Fruit fly (Drosophila melanogaster) whole organism, embryonic: ENCODE measurements around the gene Ptpmeg2.

ENCODE experiments used
- CG10431 ChIP-seq: fragments of 200-800 bp; sonication (Bioruptor generic); optimal IDR thresholded peaks from 3 replicates; lab custom pipeline; 2018; ENCODE audit warnings: missing biosample characterization, mild to moderate bottlenecking, missing genetic modification characterization
- CG10462 ChIP-seq: fragments of 200-800 bp; sonication (Bioruptor generic); optimal IDR thresholded peaks from 2 replicates; lab custom pipeline; 2016; ENCODE audit warnings: missing biosample characterization, missing genetic modification characterization
- CG10565 ChIP-seq: fragments of 200-800 bp; sonication (Bioruptor generic); optimal IDR thresholded peaks from 3 replicates; lab custom pipeline; 2016; ENCODE audit warnings: missing biosample characterization, mild to moderate bottlenecking, missing genetic modification characterization
- CG12155 ChIP-seq: fragments of 200-800 bp; sonication (Bioruptor generic); optimal IDR thresholded peaks from 3 replicates; lab custom pipeline; 2016; ENCODE audit warnings: missing biosample characterization, missing genetic modification characterization
- CG12299 ChIP-seq: fragments of 200-800 bp; sonication (Bioruptor generic); optimal IDR thresholded peaks from 2 replicates; lab custom pipeline; 2018; ENCODE audit warnings: missing biosample characterization, mild to moderate bottlenecking, missing genetic modification characterization
- CG13287 ChIP-seq: fragments of 200-800 bp; sonication (Bioruptor generic); IDR thresholded peaks from 2 replicates; pipeline ENCODE4 v1.3.6; 2022; ENCODE audit warnings: missing biosample characterization, missing genetic modification characterization; ENCODE audit not compliant: partially characterized antibody
- CG13775 ChIP-seq: fragments of 200-800 bp; sonication (Bioruptor generic); optimal IDR thresholded peaks from 3 replicates; lab custom pipeline; 2017; ENCODE audit warnings: missing biosample characterization, mild to moderate bottlenecking, missing genetic modification characterization
- CG15601 ChIP-seq: fragments of 200-800 bp; sonication (Bioruptor generic); optimal IDR thresholded peaks from 3 replicates; lab custom pipeline; 2019; ENCODE audit warnings: missing biosample characterization, mild to moderate bottlenecking, missing genetic modification characterization, moderate library complexity
- CG16779 ChIP-seq: fragments of 200-800 bp; sonication (Bioruptor generic); IDR thresholded peaks from 2 replicates; pipeline ENCODE4 v1.3.6; 2022; ENCODE audit warnings: missing biosample characterization, missing genetic modification characterization
- CG17385 ChIP-seq: fragments of 200-800 bp; sonication (Bioruptor generic); optimal IDR thresholded peaks from 3 replicates; lab custom pipeline; 2018; ENCODE audit warnings: missing biosample characterization, mild to moderate bottlenecking, missing genetic modification characterization
- CG17568 ChIP-seq: fragments of 200-800 bp; sonication (Bioruptor generic); optimal IDR thresholded peaks from 2 replicates; lab custom pipeline; 2018; ENCODE audit warnings: missing biosample characterization, mild to moderate bottlenecking, missing genetic modification characterization, moderate library complexity
- CG1792 ChIP-seq: fragments of 200-800 bp; sonication (Bioruptor generic); optimal IDR thresholded peaks from 2 replicates; lab custom pipeline; 2016; ENCODE audit warnings: missing biosample characterization, missing genetic modification characterization
- CG2875 ChIP-seq: fragments of 200-800 bp; sonication (Bioruptor generic); optimal IDR thresholded peaks from 2 replicates; lab custom pipeline; 2017; ENCODE audit warnings: missing biosample characterization, mild to moderate bottlenecking, missing genetic modification characterization, missing genetic modification reagents
- CG30403 ChIP-seq: fragments of 200-800 bp; sonication (Bioruptor generic); optimal IDR thresholded peaks from 3 replicates; lab custom pipeline; 2016; ENCODE audit warnings: missing biosample characterization, missing genetic modification characterization
- CG31365 ChIP-seq: fragments of 200-800 bp; sonication (Bioruptor generic); optimal IDR thresholded peaks from 2 replicates; lab custom pipeline; 2018; ENCODE audit warnings: missing biosample characterization, mild to moderate bottlenecking, missing genetic modification characterization
- CG3163 ChIP-seq: fragments of 200-800 bp; sonication (Bioruptor generic); optimal IDR thresholded peaks from 3 replicates; lab custom pipeline; 2016; ENCODE audit warnings: missing biosample characterization, missing genetic modification characterization
- CG32532 ChIP-seq: fragments of 200-800 bp; sonication (Bioruptor generic); IDR thresholded peaks from 2 replicates; pipeline ENCODE4 v1.3.6; 2022; ENCODE audit warnings: missing biosample characterization, missing genetic modification characterization
- CG3281 ChIP-seq: fragments of 200-800 bp; sonication (Bioruptor generic); optimal IDR thresholded peaks from 3 replicates; lab custom pipeline; 2017; ENCODE audit warnings: missing biosample characterization, mild to moderate bottlenecking, missing genetic modification characterization
- CG3407 ChIP-seq: fragments of 200-800 bp; sonication (Bioruptor generic); optimal IDR thresholded peaks from 2 replicates; lab custom pipeline; 2018; ENCODE audit warnings: missing biosample characterization, mild to moderate bottlenecking, missing genetic modification characterization
- CG4730 ChIP-seq: fragments of 200-800 bp; sonication (Bioruptor generic); IDR thresholded peaks from 2 replicates; pipeline ENCODE4 v1.3.6; 2022; ENCODE audit warnings: missing biosample characterization, missing genetic modification characterization
- CG7357 ChIP-seq: fragments of 200-800 bp; sonication (Bioruptor generic); IDR thresholded peaks from 3 replicates; pipeline ENCODE4 v1.3.6; 2022; ENCODE audit warnings: missing biosample characterization, missing genetic modification characterization
- CG8924 ChIP-seq: fragments of 200-800 bp; optimal IDR thresholded peaks from 3 replicates; lab custom pipeline; 2019; ENCODE audit warnings: missing biosample characterization, mild to moderate bottlenecking, missing genetic modification characterization, moderate library complexity
- Camta ChIP-seq: fragments of 200-800 bp; sonication (Bioruptor generic); optimal IDR thresholded peaks from 2 replicates; lab custom pipeline; 2016; ENCODE audit warnings: missing biosample characterization, missing genetic modification characterization
- ERR ChIP-seq: fragments of 200-800 bp; sonication (Bioruptor generic); optimal IDR thresholded peaks from 2 replicates; lab custom pipeline; 2016; ENCODE audit warnings: missing biosample characterization, missing genetic modification characterization
- Elba2 ChIP-seq: fragments of 200-800 bp; sonication (Bioruptor generic); optimal IDR thresholded peaks from 3 replicates; lab custom pipeline; 2016; ENCODE audit warnings: missing biosample characterization, missing genetic modification characterization
- Hand ChIP-seq: fragments of 200-800 bp; sonication (Bioruptor generic); optimal IDR thresholded peaks from 2 replicates; lab custom pipeline; 2017; ENCODE audit warnings: mild to moderate bottlenecking, missing biosample characterization, missing genetic modification reagents, missing genetic modification characterization
- Max ChIP-seq: fragments of 200-800 bp; sonication (Bioruptor generic); optimal IDR thresholded peaks from 2 replicates; lab custom pipeline; 2016; ENCODE audit warnings: missing biosample characterization, mild to moderate bottlenecking, missing genetic modification characterization
- NK7.1 ChIP-seq: fragments of 200-800 bp; sonication (Bioruptor generic); optimal IDR thresholded peaks from 3 replicates; lab custom pipeline; 2016; ENCODE audit warnings: missing biosample characterization, missing genetic modification characterization
- Nf-YA ChIP-seq: fragments of 200-800 bp; sonication (Bioruptor generic); IDR thresholded peaks from 2 replicates; pipeline ENCODE4 v1.3.6; 2022; ENCODE audit warnings: missing biosample characterization, missing genetic modification characterization
- Nf-YB ChIP-seq: fragments of 200-800 bp; sonication (Bioruptor generic); optimal IDR thresholded peaks from 3 replicates; lab custom pipeline; 2019; ENCODE audit warnings: missing biosample characterization, mild to moderate bottlenecking, missing genetic modification characterization, moderate library complexity
- Vsx1 ChIP-seq: fragments of 200-800 bp; sonication (Bioruptor generic); optimal IDR thresholded peaks from 2 replicates; lab custom pipeline; 2017; ENCODE audit warnings: missing biosample characterization, mild to moderate bottlenecking, missing genetic modification characterization, missing genetic modification reagents
- ac ChIP-seq: fragments of 200-800 bp; sonication (Bioruptor generic); optimal IDR thresholded peaks from 3 replicates; lab custom pipeline; 2017; ENCODE audit warnings: missing biosample characterization, mild to moderate bottlenecking, missing genetic modification characterization
- bowl ChIP-seq: fragments of 200-800 bp; sonication (Bioruptor generic); IDR thresholded peaks from 2 replicates; pipeline ENCODE4 v1.3.6; 2022; ENCODE audit warnings: missing biosample characterization, missing genetic modification characterization
- caup ChIP-seq: fragments of 200-800 bp; sonication (Bioruptor generic); optimal IDR thresholded peaks from 3 replicates; lab custom pipeline; 2017; ENCODE audit warnings: missing biosample characterization, mild to moderate bottlenecking, missing genetic modification characterization, moderate library complexity; ENCODE audit not compliant: severe bottlenecking
- chinmo ChIP-seq: fragments of 200-800 bp; sonication (Bioruptor generic); IDR thresholded peaks from 4 replicates; pipeline ENCODE4 v1.3.6; 2022; ENCODE audit warnings: missing biosample characterization, missing genetic modification characterization; ENCODE audit not compliant: partially characterized antibody
- crp ChIP-seq, 2 experiments: fragments of 200-800 bp; sonication (Bioruptor generic); optimal IDR thresholded peaks; 2 replicates in 1 of 2; 3 replicates in 1 of 2; lab custom pipeline; 2017; ENCODE audit warnings: missing biosample characterization in 2 of 2, missing genetic modification characterization in 2 of 2, mild to moderate bottlenecking in 1 of 2, moderate library complexity in 1 of 2
- dati ChIP-seq: fragments of 200-800 bp; sonication (Bioruptor generic); IDR thresholded peaks from 2 replicates; pipeline ENCODE4 v1.3.6; 2022; ENCODE audit warnings: missing biosample characterization, missing genetic modification characterization
- dysf ChIP-seq: fragments of 200-800 bp; sonication (Bioruptor generic); IDR thresholded peaks from 3 replicates; pipeline ENCODE4 v1.3.6; 2022; ENCODE audit warnings: missing biosample characterization, missing genetic modification characterization
- ftz-f1 ChIP-seq: fragments of 200-800 bp; sonication (Bioruptor generic); optimal IDR thresholded peaks from 2 replicates; lab custom pipeline; 2016; ENCODE audit warnings: missing biosample characterization, missing genetic modification characterization
- hb ChIP-seq: fragments of 200-800 bp; sonication (Bioruptor generic); IDR thresholded peaks from 3 replicates; pipeline ENCODE4 v1.3.6; 2022; ENCODE audit warnings: missing biosample characterization, missing genetic modification characterization; ENCODE audit not compliant: partially characterized antibody
- kay ChIP-seq: fragments of 200-800 bp; sonication (Bioruptor generic); optimal IDR thresholded peaks from 2 replicates; lab custom pipeline; 2016; ENCODE audit warnings: missing biosample characterization, missing genetic modification characterization
- lilli ChIP-seq: fragments of 200-800 bp; sonication (Bioruptor generic); optimal IDR thresholded peaks from 3 replicates; lab custom pipeline; 2016; ENCODE audit warnings: missing biosample characterization, missing genetic modification characterization
- lmd ChIP-seq: fragments of 200-800 bp; sonication (Bioruptor generic); IDR thresholded peaks from 2 replicates; pipeline ENCODE4 v1.3.6; 2022; ENCODE audit warnings: missing biosample characterization, missing genetic modification characterization
- org-1 ChIP-seq: fragments of 200-800 bp; sonication (Bioruptor generic); optimal IDR thresholded peaks from 2 replicates; lab custom pipeline; 2017; ENCODE audit warnings: missing biosample characterization, missing genetic modification characterization
- phol ChIP-seq: fragments of 200-800 bp; sonication (Bioruptor generic); optimal IDR thresholded peaks from 3 replicates; lab custom pipeline; 2018; ENCODE audit warnings: missing biosample characterization, mild to moderate bottlenecking, missing genetic modification characterization, moderate library complexity
- prd ChIP-seq, 3 experiments: fragments of >200 bp in 2 of 3; fragments of 200-800 bp in 1 of 3; sonication (Bioruptor generic) in 1 of 3; optimal IDR thresholded peaks in 2 of 3; IDR thresholded peaks in 1 of 3; 2 replicates in 2 of 3; 3 replicates in 1 of 3; pipeline versions ENCODE4 v1.3.6 to Lab custom; 2017 to 2022; ENCODE audit warnings: missing biosample characterization in 1 of 3, missing genetic modification characterization in 1 of 3
- run ChIP-seq: fragments of 200-800 bp; sonication (Bioruptor generic); optimal IDR thresholded peaks from 3 replicates; lab custom pipeline; 2018; ENCODE audit warnings: missing biosample characterization, mild to moderate bottlenecking, missing genetic modification characterization
- vvl ChIP-seq: fragments of 200-800 bp; sonication (Bioruptor generic); IDR thresholded peaks from 2 replicates; pipeline ENCODE4 v1.3.6; 2022; ENCODE audit warnings: missing biosample characterization, missing genetic modification characterization
- z ChIP-seq: fragments of 200-800 bp; sonication (Bioruptor generic); IDR thresholded peaks from 3 replicates; pipeline ENCODE4 v1.3.6; 2022; ENCODE audit warnings: missing biosample characterization, missing genetic modification characterization

Ptpmeg2 gene

DNA sequence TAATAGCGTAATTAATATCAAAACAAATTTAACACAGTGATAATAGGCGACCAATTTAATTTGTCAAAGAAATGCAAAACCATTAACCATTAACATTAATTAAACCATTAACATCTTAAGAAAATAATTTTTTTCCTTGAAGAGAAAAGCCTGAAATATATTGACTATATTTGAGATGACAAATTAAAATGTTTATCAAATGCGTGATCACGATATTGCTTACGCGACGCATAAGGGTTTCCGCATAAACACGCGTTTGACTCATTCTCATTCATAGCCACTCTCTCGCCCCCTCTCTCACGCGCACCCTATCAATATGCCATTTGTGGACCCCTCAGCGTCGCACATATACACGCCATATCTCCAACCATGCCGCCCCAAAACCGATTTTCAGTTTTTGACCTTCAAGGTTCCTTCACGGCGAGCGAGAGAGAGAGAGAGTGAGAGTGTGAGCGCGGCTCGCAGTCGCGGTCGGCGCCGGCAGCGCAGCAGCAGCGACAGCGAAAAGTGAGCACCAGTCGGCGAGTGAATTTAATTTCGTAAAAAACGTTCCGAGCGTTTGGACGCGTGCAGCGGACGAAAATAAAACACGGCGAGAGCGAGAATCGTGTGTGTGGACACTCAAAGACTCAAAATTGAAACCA lies 73.5 kb downstream of the Ptpmeg2 start, which contains the start of gene Hex-A (continued):
- peak; percentile 85 for TF ChIP-seq CG7357 (GFP tag; lab: Robert Waterston, UW)
- peak; percentile 97 for TF ChIP-seq phol
- peak; percentile 97 for TF ChIP-seq caup
- peak; percentile 95 for TF ChIP-seq CG17385
- TF ChIP-seq CG8924 (tag; lab: Kevin White, UChicago): peak; percentile 99
- peak; percentile 97 for TF ChIP-seq run (tag; lab: Kevin White, UChicago)
- TF ChIP-seq CG16779 (GFP tag; lab: Robert Waterston, UW): peak; percentile 69
- peak; percentile 99 for TF ChIP-seq ERR (GFP tag; lab: Kevin White, UChicago)
- TF ChIP-seq CG12155 (GFP tag; lab: Kevin White, UChicago): peak; percentile 81
- peak; percentile 96 for TF ChIP-seq dysf
- peak; percentile 95 for TF ChIP-seq Max (GFP tag; lab: Kevin White, UChicago)
- TF ChIP-seq Hand (GFP tag; lab: Kevin White, UChicago): peak; percentile 99
- TF ChIP-seq CG10565 (GFP tag; lab: Kevin White, UChicago): peak; percentile 73
- TF ChIP-seq org-1 (GFP tag; lab: Kevin White, UChicago): peak; percentile 96
- TF ChIP-seq CG1792 (GFP tag; lab: Kevin White, UChicago): peak; percentile 88
- TF ChIP-seq CG13287 (GFP tag; lab: Robert Waterston, UW): peak; percentile 55
- TF ChIP-seq CG32532 (GFP tag; lab: Robert Waterston, UW): peak; percentile 92
- peak; percentile 99 for TF ChIP-seq ftz-f1 (GFP tag; lab: Kevin White, UChicago)
- TF ChIP-seq CG12299: peak; percentile 98
- peak; percentile 97 for TF ChIP-seq CG13775
- peak; percentile 88 for TF ChIP-seq CG31365 (tag; lab: Kevin White, UChicago)
- TF ChIP-seq CG30403: peak; percentile 97
- peak; percentile 98 for TF ChIP-seq CG3281 (GFP tag; lab: Kevin White, UChicago)
- TF ChIP-seq CG15601 (tag; lab: Kevin White, UChicago): peak; percentile 96
- TF ChIP-seq crp (GFP tag; optimal IDR thresholded peaks at IDR 0.05; lab: Kevin White, UChicago): peak in 1 of 2 experiments; percentile 69
- peak; percentile 77 for TF ChIP-seq Nf-YA
- TF ChIP-seq vvl (GFP tag; lab: Robert Waterston, UW): peak; percentile 91
- TF ChIP-seq CG3163 (GFP tag; lab: Kevin White, UChicago): peak; percentile 76
- peak; percentile 93 for TF ChIP-seq NK7.1
- peak; percentile 87 for TF ChIP-seq Nf-YB (GFP tag; lab: Kevin White, UChicago)
- TF ChIP-seq CG10462: peak; percentile 89
- no peak for TF ChIP-seq hb
- peak; percentile 65 for TF ChIP-seq bowl (GFP tag; lab: Robert Waterston, UW)
- peak; percentile 92 for TF ChIP-seq lmd (GFP tag; lab: Robert Waterston, UW)
- peak; percentile 91 for TF ChIP-seq CG3407 (GFP tag; lab: Kevin White, UChicago)
- TF ChIP-seq ac (GFP tag; lab: Kevin White, UChicago): peak; percentile 41
- TF ChIP-seq z: peak; percentile 95
- peak; percentile 73 for TF ChIP-seq dati (GFP tag; lab: Robert Waterston, UW)
- TF ChIP-seq CG17568 (GFP tag; lab: Kevin White, UChicago): peak; percentile 94
- peak; percentile 96 for TF ChIP-seq lilli (GFP tag; lab: Kevin White, UChicago)
- peak; percentile 92 for TF ChIP-seq Vsx1
- no peak for TF ChIP-seq Elba2 (GFP tag; lab: Kevin White, UChicago)
- peak; percentile 88 for TF ChIP-seq CG2875
- TF ChIP-seq chinmo: peak; percentile 80; the same call in 2 of the 4 replicates
- peak; percentile 96 for TF ChIP-seq kay (GFP tag; lab: Kevin White, UChicago)
- TF ChIP-seq CG4730 (GFP tag; lab: Robert Waterston, UW): peak; percentile 71
- no peak for TF ChIP-seq prd (optimal IDR thresholded peaks at IDR 0.05; lab: Kevin White, UChicago)
- peak; percentile 77 for TF ChIP-seq prd (GFP tag; IDR thresholded peaks at IDR 0.05; lab: Robert Waterston, UW)
- TF ChIP-seq Camta (GFP tag; lab: Kevin White, UChicago): peak; percentile 95
- TF ChIP-seq CG10431 (GFP tag; lab: Kevin White, UChicago): peak; percentile 91
